Fruit fly (Drosophila melanogaster): Measurements from ENCODE around the gene tap.

Gene tap

dm6 chr3L:17325418-17325817, 34.1 kb upstream of the tap start, which contains the start of gene CG13725:
Gene CG13725 (minus strand): TSS chr3L:17325518.
- no peak for TF ChIP-seq lola (GFP tag; optimal IDR thresholded peaks at IDR 0.05)
- no peak for TF ChIP-seq CG32264 (GFP tag; optimal IDR thresholded peaks at IDR 0.05)
- no peak for TF ChIP-seq Vsx2 (GFP tag; optimal IDR thresholded peaks at IDR 0.05; ENCODE audit: partially characterized antibody)
- no peak for TF ChIP-seq br (GFP tag; optimal IDR thresholded peaks at IDR 0.05)
- TF ChIP-seq Jra (GFP tag; optimal IDR thresholded peaks at IDR 0.05), result no peak
- no peak for TF ChIP-seq h (GFP tag; optimal IDR thresholded peaks at IDR 0.05)
- no peak for TF ChIP-seq Rel (GFP tag; optimal IDR thresholded peaks at IDR 0.05)
- TF ChIP-seq Rel (tag; optimal IDR thresholded peaks at IDR 0.05), result no peak
- no peak for TF ChIP-seq ey (GFP tag; optimal IDR thresholded peaks at IDR 0.05)
- no peak for TF ChIP-seq rgr (GFP tag; optimal IDR thresholded peaks at IDR 0.05)
- no peak for TF ChIP-seq Hr83 (GFP tag; optimal IDR thresholded peaks at IDR 0.05; ENCODE audit: poor library complexity, severe bottlenecking)
- TF ChIP-seq usp (GFP tag; optimal IDR thresholded peaks at IDR 0.05), result no peak
- no peak for TF ChIP-seq CG9705 (GFP tag; optimal IDR thresholded peaks at IDR 0.05)
- no peak for TF ChIP-seq sv (GFP tag; optimal IDR thresholded peaks at IDR 0.05)
- TF ChIP-seq jim (GFP tag; optimal IDR thresholded peaks at IDR 0.05), result no peak
- no peak for TF ChIP-seq dmrt93B (GFP tag; optimal IDR thresholded peaks at IDR 0.05)
- TF ChIP-seq psq (GFP tag; optimal IDR thresholded peaks at IDR 0.05), result no peak
- no peak for TF ChIP-seq woc (GFP tag; optimal IDR thresholded peaks at IDR 0.05)
- no peak for TF ChIP-seq Mio (GFP tag; optimal IDR thresholded peaks at IDR 0.05)
- TF ChIP-seq sage (GFP tag; optimal IDR thresholded peaks at IDR 0.05), result no peak
- no peak for TF ChIP-seq foxo (GFP tag; optimal IDR thresholded peaks at IDR 0.05)

DNA sequence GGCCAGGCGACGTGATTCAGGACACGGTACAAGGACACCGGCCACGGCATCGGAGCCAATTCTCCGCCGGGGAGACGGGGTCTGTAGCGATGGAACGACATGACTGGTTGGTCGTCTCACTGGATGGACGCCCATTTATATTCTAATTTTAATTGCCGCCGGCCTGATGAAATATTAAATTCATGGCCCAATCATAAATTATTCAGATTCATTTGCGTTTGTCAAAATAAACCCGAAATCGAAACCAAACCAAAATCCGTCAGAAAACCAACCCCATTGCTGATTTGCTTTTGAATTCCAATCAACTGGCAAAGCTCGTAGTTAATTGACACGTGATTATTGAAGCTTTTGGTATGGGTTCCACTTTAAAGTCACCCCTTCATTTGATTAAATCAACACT, 30.4 kb upstream of the tap start, which contains the start of gene Or74a:
Or74a (minus strand) TSS at position 101 of the 400 bp plus-strand sequence.
- no peak for TF ChIP-seq jim (GFP tag; optimal IDR thresholded peaks at IDR 0.05)
- TF ChIP-seq Vsx2 (GFP tag; optimal IDR thresholded peaks at IDR 0.05; ENCODE audit: partially characterized antibody), result no peak
- no peak for TF ChIP-seq Dif (GFP tag; optimal IDR thresholded peaks at IDR 0.05; ENCODE audit: partially characterized antibody)
- no peak for TF ChIP-seq Jra (GFP tag; optimal IDR thresholded peaks at IDR 0.05)
- no peak for TF ChIP-seq br (GFP tag; optimal IDR thresholded peaks at IDR 0.05)
- no peak for TF ChIP-seq GATAd (GFP tag; optimal IDR thresholded peaks at IDR 0.05)
- no peak for TF ChIP-seq h (GFP tag; optimal IDR thresholded peaks at IDR 0.05)
- no peak for TF ChIP-seq Hr83 (GFP tag; optimal IDR thresholded peaks at IDR 0.05; ENCODE audit: poor library complexity, severe bottlenecking)
- TF ChIP-seq N (GFP tag; optimal IDR thresholded peaks at IDR 0.05), result no peak
- TF ChIP-seq Dfd (GFP tag; optimal IDR thresholded peaks at IDR 0.05), result no peak

dm6 chr3L:17339122-17339521, 20.4 kb upstream of the tap start, which contains the start of gene CG6479:
Gene CG6479 (minus strand): TSS chr3L:17339262.
- TF ChIP-seq brk (GFP tag; optimal IDR thresholded peaks at IDR 0.05) (no peak), Myc (optimal IDR thresholded peaks at IDR 0.05) (peak; percentile 55)

DNA sequence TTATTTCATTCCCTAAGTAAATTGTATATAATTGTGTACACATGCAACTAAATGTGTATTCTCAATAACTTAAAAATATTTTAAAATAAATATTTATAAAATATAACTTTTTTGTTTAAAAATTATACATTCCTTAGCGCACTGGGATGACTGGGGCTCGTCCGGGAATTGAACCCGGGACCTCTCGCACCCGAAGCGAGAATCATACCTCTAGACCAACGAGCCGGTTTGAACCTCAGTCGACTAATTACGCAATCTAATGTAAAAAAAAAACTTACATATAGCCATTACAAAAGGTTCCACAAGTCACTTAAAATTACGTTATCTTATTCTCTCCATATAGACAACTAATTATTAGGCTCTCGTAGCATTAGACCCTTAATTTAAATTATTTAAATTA, 19.7 kb upstream of the tap start:
- TF ChIP-seq CrebA (GFP tag; optimal IDR thresholded peaks at IDR 0.05; ENCODE audit: borderline replicate concordance), result no peak
- no peak for TF ChIP-seq psq (GFP tag; optimal IDR thresholded peaks at IDR 0.05)
- no peak for TF ChIP-seq pan (optimal IDR thresholded peaks at IDR 0.05)
- no peak for TF ChIP-seq lola (GFP tag; optimal IDR thresholded peaks at IDR 0.05)
- TF ChIP-seq brk (GFP tag; optimal IDR thresholded peaks at IDR 0.05), result no peak
- TF ChIP-seq h (GFP tag; optimal IDR thresholded peaks at IDR 0.05), result no peak
- TF ChIP-seq Jra (GFP tag; optimal IDR thresholded peaks at IDR 0.05), result no peak
- TF ChIP-seq Myc (optimal IDR thresholded peaks at IDR 0.05), result no peak
- no peak for TF ChIP-seq CG9705 (GFP tag; optimal IDR thresholded peaks at IDR 0.05)
- TF ChIP-seq br (GFP tag; optimal IDR thresholded peaks at IDR 0.05), result no peak
- no peak for TF ChIP-seq tai (GFP tag; optimal IDR thresholded peaks at IDR 0.05)
- TF ChIP-seq Dif (GFP tag; optimal IDR thresholded peaks at IDR 0.05; ENCODE audit: partially characterized antibody), result no peak
- TF ChIP-seq jim (GFP tag; optimal IDR thresholded peaks at IDR 0.05), result no peak
- TF ChIP-seq Dfd (GFP tag; optimal IDR thresholded peaks at IDR 0.05), result no peak
- TF ChIP-seq sage (GFP tag; optimal IDR thresholded peaks at IDR 0.05), result no peak
- no peak for TF ChIP-seq dl (GFP tag; optimal IDR thresholded peaks at IDR 0.05; ENCODE audit: insufficient read depth in 1 of 2, partially characterized antibody in 2 of 2)
- no peak for TF ChIP-seq dmrt93B (GFP tag; optimal IDR thresholded peaks at IDR 0.05)
- TF ChIP-seq foxo (GFP tag; optimal IDR thresholded peaks at IDR 0.05), result no peak
- TF ChIP-seq fru (GFP tag; optimal IDR thresholded peaks at IDR 0.05), result no peak
- no peak for TF ChIP-seq usp (GFP tag; optimal IDR thresholded peaks at IDR 0.05)

dm6 chr3L:17341216-17341615, 18.3 kb upstream of the tap start, which contains the start of gene CG13727:
Gene CG13727 (minus strand): TSS chr3L:17341316.
- no peak for TF ChIP-seq Jra (GFP tag; optimal IDR thresholded peaks at IDR 0.05)
- TF ChIP-seq dmrt93B (GFP tag; optimal IDR thresholded peaks at IDR 0.05), result no peak
- no peak for TF ChIP-seq dsf (GFP tag; optimal IDR thresholded peaks at IDR 0.05; ENCODE audit: borderline replicate concordance)
- TF ChIP-seq jim (GFP tag; optimal IDR thresholded peaks at IDR 0.05), result no peak
- TF ChIP-seq HLH106 (tag; optimal IDR thresholded peaks at IDR 0.05), result no peak
- no peak for TF ChIP-seq Rel (GFP tag; optimal IDR thresholded peaks at IDR 0.05)
- no peak for TF ChIP-seq Rel (tag; optimal IDR thresholded peaks at IDR 0.05)
- no peak for TF ChIP-seq dl (GFP tag; optimal IDR thresholded peaks at IDR 0.05; ENCODE audit: insufficient read depth in 1 of 2, partially characterized antibody in 2 of 2)
- no peak for TF ChIP-seq Dfd (GFP tag; optimal IDR thresholded peaks at IDR 0.05)
- no peak for TF ChIP-seq psq (GFP tag; optimal IDR thresholded peaks at IDR 0.05)
- TF ChIP-seq pan (optimal IDR thresholded peaks at IDR 0.05), result no peak
- no peak for TF ChIP-seq CG9705 (GFP tag; optimal IDR thresholded peaks at IDR 0.05)
- TF ChIP-seq rgr (GFP tag; optimal IDR thresholded peaks at IDR 0.05), result no peak
- no peak for TF ChIP-seq Hr78 (GFP tag; optimal IDR thresholded peaks at IDR 0.05)
- no peak for TF ChIP-seq lola (GFP tag; optimal IDR thresholded peaks at IDR 0.05)
- TF ChIP-seq Hr83 (GFP tag; optimal IDR thresholded peaks at IDR 0.05; ENCODE audit: poor library complexity, severe bottlenecking), result no peak
